Worm (Caenorhabditis elegans) whole organism, L4 larva: ENCODE data around the gene dhs-16.
A peak's percentile ranks its signal among the peaks of the same experiment; 100 is the strongest.

ENCODE experiments used
- D1046.2 ChIP-seq: fragments of 200-800 bp; sonication (Bioruptor generic); IDR thresholded peaks from 2 replicates; pipeline ENCODE4 v1.3.6; 2022; ENCODE audit warnings: missing genetic modification characterization, missing compliant biosample characterization
- T20F7.1 ChIP-seq: fragments of 200-800 bp; sonication (Bioruptor generic); optimal IDR thresholded peaks from 2 replicates; lab custom pipeline; 2018; ENCODE audit warnings: mild to moderate bottlenecking, missing genetic modification characterization, missing compliant biosample characterization
- Y105C5A.15 ChIP-seq: fragments of 200-800 bp; sonication (Bioruptor generic); IDR thresholded peaks from 2 replicates; pipeline ENCODE4 v1.3.6; 2022; ENCODE audit warnings: missing genetic modification characterization, missing compliant biosample characterization
- Y75B8A.6 ChIP-seq: fragments of 200-800 bp; sonication (Bioruptor generic); IDR thresholded peaks from 2 replicates; pipeline ENCODE4 v1.3.6; 2022; ENCODE audit warnings: missing genetic modification reagents, missing genetic modification characterization, missing compliant biosample characterization
- ZK337.2 ChIP-seq: fragments of 200-800 bp; sonication (Bioruptor generic); IDR thresholded peaks from 2 replicates; pipeline ENCODE4 v1.3.6; 2022; ENCODE audit warnings: missing genetic modification reagents, missing genetic modification characterization, missing compliant biosample characterization
- aha-1 ChIP-seq: fragments of 150-350 bp; peaks from one replicate; lab custom pipeline; 2014; ENCODE audit warnings: missing biosample characterization, missing genetic modification characterization
- ceh-28 ChIP-seq: fragments of 150-350 bp; optimal IDR thresholded peaks from 2 replicates; lab custom pipeline; 2014; ENCODE audit warnings: missing biosample characterization, missing genetic modification reagents, missing genetic modification characterization
- ceh-44 ChIP-seq: fragments of 200-800 bp; sonication (Bioruptor generic); IDR thresholded peaks from 2 replicates; pipeline ENCODE4 v1.3.6; 2022; ENCODE audit warnings: missing genetic modification reagents, missing genetic modification characterization, missing compliant biosample characterization
- ces-1 ChIP-seq: fragments of 150-350 bp; sonication (generic microtip); optimal IDR thresholded peaks from 4 replicates; lab custom pipeline; 2014; ENCODE audit warnings: missing biosample characterization, missing genetic modification reagents, missing genetic modification characterization
- cey-2 ChIP-seq: sonication (generic microtip); optimal IDR thresholded peaks from 3 replicates; lab custom pipeline; 2017; ENCODE audit warnings: missing genetic modification characterization, mild to moderate bottlenecking, missing compliant biosample characterization, antibody characterized with exemption, borderline replicate concordance; ENCODE audit not compliant: insufficient read depth
- ctbp-1 ChIP-seq: fragments of 200-800 bp; sonication (Bioruptor generic); IDR thresholded peaks from 2 replicates; pipeline ENCODE4 v1.3.6; 2022; ENCODE audit warnings: missing genetic modification reagents, missing genetic modification characterization, missing compliant biosample characterization
- daf-8 ChIP-seq: fragments of 200-800 bp; sonication (Bioruptor generic); IDR thresholded peaks from 2 replicates; pipeline ENCODE4 v1.3.6; 2022; ENCODE audit warnings: missing genetic modification characterization, missing compliant biosample characterization
- dmd-6 ChIP-seq: fragments of 200-800 bp; sonication (Bioruptor generic); IDR thresholded peaks from 2 replicates; pipeline ENCODE4 v1.3.6; 2022; ENCODE audit warnings: missing genetic modification reagents, missing genetic modification characterization, missing compliant biosample characterization
- dmd-9 ChIP-seq: fragments of 200-800 bp; sonication (Bioruptor generic); IDR thresholded peaks from 2 replicates; pipeline ENCODE4 v1.3.6; 2022; ENCODE audit warnings: missing genetic modification reagents, missing genetic modification characterization, missing compliant biosample characterization
- fkh-10 ChIP-seq: fragments of 150-350 bp; optimal IDR thresholded peaks from 2 replicates; lab custom pipeline; 2014; ENCODE audit warnings: missing biosample characterization, missing genetic modification reagents, missing genetic modification characterization
- hif-1 ChIP-seq, 2 experiments: sonication (generic microtip); optimal IDR thresholded peaks; 2 replicates each; lab custom pipeline; 2016 to 2017; ENCODE audit warnings: missing compliant biosample characterization in 2 of 2, missing genetic modification characterization in 2 of 2, missing genetic modification reagents in 2 of 2, missing genotype in 2 of 2, mild to moderate bottlenecking in 1 of 2
- hlh-11 ChIP-seq: fragments of 200-800 bp; sonication (Bioruptor generic); optimal IDR thresholded peaks from 2 replicates; lab custom pipeline; 2018; ENCODE audit warnings: mild to moderate bottlenecking, missing genetic modification characterization, missing compliant biosample characterization
- hlh-30 ChIP-seq: sonication (generic microtip); optimal IDR thresholded peaks from 2 replicates; lab custom pipeline; 2017; ENCODE audit warnings: antibody characterized with exemption, mild to moderate bottlenecking, missing genetic modification characterization, missing compliant biosample characterization; ENCODE audit not compliant: insufficient read depth
- hmg-1.1 ChIP-seq: fragments of 200-800 bp; sonication (Bioruptor generic); IDR thresholded peaks from 2 replicates; pipeline ENCODE4 v1.3.6; 2022; ENCODE audit warnings: missing genetic modification reagents, missing genetic modification characterization, missing compliant biosample characterization
- lim-7 ChIP-seq: fragments of 200-800 bp; sonication (Bioruptor generic); IDR thresholded peaks from 2 replicates; pipeline ENCODE4 v1.3.6; 2022; ENCODE audit warnings: missing genetic modification characterization, missing compliant biosample characterization
- lin-13 ChIP-seq: fragments of 150-350 bp; optimal IDR thresholded peaks from 2 replicates; lab custom pipeline; 2014; ENCODE audit warnings: missing biosample characterization, missing genetic modification reagents, missing genetic modification characterization
- lin-29 ChIP-seq: fragments of 200-800 bp; sonication (Bioruptor generic); IDR thresholded peaks from 2 replicates; pipeline ENCODE4 v1.3.6; 2022; ENCODE audit warnings: missing genetic modification reagents, missing genetic modification characterization, missing compliant biosample characterization
- lir-3 ChIP-seq: sonication (generic microtip); optimal IDR thresholded peaks from 2 replicates; lab custom pipeline; 2016; ENCODE audit warnings: mild to moderate bottlenecking, missing genetic modification characterization, missing compliant biosample characterization
- lsy-2 ChIP-seq, 2 experiments: fragments of 150-350 bp in 1 of 2; sonication (generic microtip) in 1 of 2; optimal IDR thresholded peaks; 2 replicates each; lab custom pipeline; 2014 to 2017; ENCODE audit warnings: missing biosample characterization in 2 of 2, missing genetic modification characterization in 2 of 2
- madf-9 ChIP-seq: fragments of 200-800 bp; sonication (Bioruptor generic); conservative IDR thresholded peaks from 2 replicates; pipeline ENCODE4 v1.3.6; 2022; ENCODE audit warnings: missing genetic modification reagents, missing genetic modification characterization, missing compliant biosample characterization
- nhr-28 ChIP-seq: fragments of 150-350 bp; optimal IDR thresholded peaks from 2 replicates; lab custom pipeline; 2014; ENCODE audit warnings: missing biosample characterization, missing genetic modification characterization
- nhr-41 ChIP-seq: fragments of 200-800 bp; sonication (Bioruptor generic); IDR thresholded peaks from 2 replicates; pipeline ENCODE4 v1.3.6; 2022; ENCODE audit warnings: missing genetic modification reagents, missing genetic modification characterization, missing compliant biosample characterization
- pqm-1 ChIP-seq: sonication (generic microtip); optimal IDR thresholded peaks from 2 replicates; lab custom pipeline; 2017; ENCODE audit warnings: missing biosample characterization, missing genetic modification characterization
- saeg-2 ChIP-seq: fragments of 200-800 bp; sonication (Bioruptor generic); IDR thresholded peaks from 2 replicates; pipeline ENCODE4 v1.3.6; 2022; ENCODE audit warnings: missing genetic modification reagents, missing genetic modification characterization, missing compliant biosample characterization
- sdz-12 ChIP-seq: fragments of 200-800 bp; sonication (Bioruptor generic); optimal IDR thresholded peaks from 2 replicates; lab custom pipeline; 2018; ENCODE audit warnings: mild to moderate bottlenecking, missing genetic modification characterization, missing compliant biosample characterization
- skn-1 ChIP-seq: fragments of 150-350 bp; optimal IDR thresholded peaks from 2 replicates; lab custom pipeline; 2014; ENCODE audit warnings: missing biosample characterization, missing genetic modification characterization
- snpc-1.2 ChIP-seq: fragments of 200-800 bp; sonication (Bioruptor generic); IDR thresholded peaks from 2 replicates; pipeline ENCODE4 v1.3.6; 2022; ENCODE audit warnings: missing genetic modification reagents, missing genetic modification characterization, missing compliant biosample characterization
- spr-3 ChIP-seq: fragments of 200-800 bp; sonication (Bioruptor generic); optimal IDR thresholded peaks from 2 replicates; lab custom pipeline; 2018; ENCODE audit warnings: mild to moderate bottlenecking, missing genetic modification characterization, missing compliant biosample characterization
- unc-39 ChIP-seq: sonication (generic microtip); optimal IDR thresholded peaks from 2 replicates; lab custom pipeline; 2017; ENCODE audit warnings: missing biosample characterization, missing genetic modification characterization
- unc-62 ChIP-seq, 3 experiments: fragments of 150-350 bp in 1 of 3; sonication (generic microtip); optimal IDR thresholded peaks in 2 of 3; peaks in 1 of 3; 1 replicate in 1 of 3; 2 replicates in 2 of 3; lab custom pipeline; 2014 to 2017; ENCODE audit warnings: missing biosample characterization in 3 of 3, missing genetic modification characterization in 3 of 3, missing genetic modification reagents in 3 of 3, missing genotype in 1 of 3
- zfp-3 ChIP-seq: fragments of 200-800 bp; sonication (Bioruptor generic); conservative IDR thresholded peaks from 2 replicates; pipeline ENCODE4 v1.3.6; 2022; ENCODE audit warnings: missing genetic modification reagents, missing genetic modification characterization, missing compliant biosample characterization
- ztf-7 ChIP-seq: fragments of 150-350 bp; optimal IDR thresholded peaks from 2 replicates; lab custom pipeline; 2014; ENCODE audit warnings: missing biosample characterization, missing genetic modification characterization

dhs-16 gene

DNA sequence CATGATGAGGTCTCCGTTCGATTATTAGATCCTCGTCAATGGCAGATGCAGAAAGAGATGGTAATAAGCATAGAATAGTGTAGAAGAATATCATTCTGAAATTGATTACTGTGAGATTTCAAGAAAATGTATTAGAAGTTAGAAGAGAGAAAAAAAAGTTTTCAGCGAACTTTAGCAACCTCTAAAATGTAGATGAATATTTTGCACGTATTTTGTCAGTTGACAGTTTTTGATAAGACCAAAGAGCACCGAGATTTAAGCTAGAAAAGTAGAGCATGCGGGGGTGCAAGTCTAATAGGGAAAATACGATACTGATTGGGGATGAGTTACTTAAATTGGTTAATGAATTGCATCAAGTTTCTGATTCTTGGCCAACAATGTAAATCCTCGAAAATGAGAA lies 28.8 kb upstream of the dhs-16 start, which contains the start of gene M03F8.6:
M03F8.6 (minus strand) TSS at position 101 of the 400 bp plus-strand sequence.
- TF ChIP-seq ceh-28: no peak
- TF ChIP-seq aha-1 (tag; lab: Kevin White, UChicago): peak; percentile 42

DNA sequence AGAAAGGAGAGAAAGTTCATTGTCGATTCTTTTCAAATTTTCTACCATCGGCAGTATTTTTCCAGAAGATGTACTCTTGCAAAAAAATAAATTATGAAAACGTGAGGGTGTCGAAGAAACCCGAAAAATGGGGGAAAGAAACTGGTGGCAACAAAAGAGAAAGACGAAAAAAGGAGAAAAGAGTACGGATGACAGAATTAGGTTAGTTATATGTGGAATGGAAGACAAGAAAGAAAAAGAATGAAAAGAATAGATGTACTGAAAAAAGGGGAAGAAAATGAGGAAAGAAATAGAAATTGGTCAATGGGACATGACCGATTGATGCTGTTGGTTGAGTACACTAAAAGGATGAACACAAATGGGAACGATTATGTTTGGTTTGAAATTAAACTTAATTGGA lies 27.9 kb upstream of the dhs-16 start:
- TF ChIP-seq D1046.2 (no peak), hlh-11 (tag; lab: Kevin White, UChicago) (no peak), unc-39 (tag; lab: Kevin White, UChicago) (no peak), unc-62 (GFP tag; optimal IDR thresholded peaks at IDR 0.05 in 1 of 2; lab: Kevin White, UChicago) (peak in 1 of 2 experiments; percentile 5), unc-62 (tag; optimal IDR thresholded peaks at IDR 0.05; lab: Kevin White, UChicago) (no peak), pqm-1 (no peak), ces-1 (GFP tag; lab: Kevin White, UChicago) (peak; percentile 36)

DNA sequence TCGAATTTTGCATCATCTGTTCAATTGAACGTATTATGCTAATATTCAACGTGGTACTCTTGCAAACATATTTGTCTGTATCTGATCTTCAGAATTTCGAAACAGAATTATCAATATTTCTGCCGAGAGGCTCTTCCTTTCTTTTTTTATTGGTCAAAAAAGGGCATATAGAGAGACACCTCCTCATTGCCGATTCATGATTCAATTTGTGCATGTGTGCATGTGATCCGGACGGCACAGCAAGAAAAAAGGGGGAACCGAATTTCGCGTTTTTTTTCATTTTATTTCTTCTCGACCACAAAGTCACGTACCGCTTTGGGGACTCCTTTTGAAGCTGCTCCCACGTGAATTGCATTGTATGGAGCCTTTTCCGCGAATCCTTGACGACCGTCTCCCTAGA lies 22.0 kb upstream of the dhs-16 start, which contains the start of gene mcp-1:
mcp-1 (plus strand) TSS at position 292 of the 400 bp plus-strand sequence.
- TF ChIP-seq ctbp-1 (GFP tag; lab: Robert Waterston, UW): peak; percentile 33; the same call in 1 of the 2 replicates
- TF ChIP-seq hif-1 (tag; optimal IDR thresholded peaks at IDR 0.05; lab: Kevin White, UChicago): peak in 1 of 2 experiments; percentile 49
- peak; percentile 67 for TF ChIP-seq ces-1 (GFP tag; lab: Kevin White, UChicago)
- no peak for TF ChIP-seq Y75B8A.6 (GFP tag; lab: Robert Waterston, UW)
- no peak for TF ChIP-seq snpc-1.2
- no peak for TF ChIP-seq skn-1 (tag; lab: Kevin White, UChicago)
- no peak for TF ChIP-seq zfp-3 (GFP tag; lab: Robert Waterston, UW)
- 0 out of 2 replicates have a peak, but pooled peaks have one; percentile 7 for TF ChIP-seq hmg-1.1 (GFP tag; lab: Robert Waterston, UW)
- no peak for TF ChIP-seq T20F7.1
- TF ChIP-seq lsy-2 (tag; optimal IDR thresholded peaks at IDR 0.05; lab: Kevin White, UChicago): no peak
- TF ChIP-seq lir-3 (tag; lab: Kevin White, UChicago): no peak
- TF ChIP-seq cey-2 (tag; lab: Kevin White, UChicago): no peak
- TF ChIP-seq lin-13 (GFP tag; lab: Kevin White, UChicago): no peak
- peak; percentile 81 for TF ChIP-seq fkh-10 (GFP tag; lab: Kevin White, UChicago)
- TF ChIP-seq lin-29: no peak
- TF ChIP-seq lim-7 (GFP tag; lab: Robert Waterston, UW): no peak
- TF ChIP-seq dmd-6 (GFP tag; lab: Robert Waterston, UW): no peak
- no peak for TF ChIP-seq madf-9 (GFP tag; lab: Robert Waterston, UW)
- no peak for TF ChIP-seq sdz-12 (GFP tag; lab: Kevin White, UChicago)
- peak; percentile 44 for TF ChIP-seq hlh-30 (tag; lab: Kevin White, UChicago)
- TF ChIP-seq, all 104 proteins: peak for 6

DNA sequence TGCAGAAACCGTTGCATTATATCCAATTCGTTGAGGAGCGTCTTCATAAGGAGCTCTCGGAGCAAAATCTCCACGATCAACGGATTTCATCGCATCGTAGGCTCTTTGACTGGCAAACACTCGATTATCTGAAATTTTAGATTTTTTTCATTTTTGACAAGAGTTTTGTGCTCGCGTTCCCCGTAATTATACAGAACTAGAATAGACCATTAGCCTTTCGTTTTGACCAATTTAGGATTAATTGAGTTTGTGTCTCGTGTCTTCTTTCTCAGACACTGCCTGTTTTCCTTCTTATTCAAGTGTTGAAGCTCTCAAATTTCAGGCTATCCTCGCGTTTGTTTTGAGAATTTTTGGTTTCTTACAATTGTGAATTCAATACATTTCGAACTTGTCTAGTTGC lies 20.5 kb upstream of the dhs-16 start:
- TF ChIP-seq daf-8: no peak
- TF ChIP-seq spr-3: no peak
- no peak for TF ChIP-seq ceh-44
- TF ChIP-seq saeg-2: no peak
- TF ChIP-seq nhr-41: no peak
- TF ChIP-seq nhr-28 (tag; lab: Kevin White, UChicago): no peak
- no peak for TF ChIP-seq pqm-1
- no peak for TF ChIP-seq Y105C5A.15 (GFP tag; lab: Robert Waterston, UW)
- no peak for TF ChIP-seq dmd-9 (GFP tag; lab: Robert Waterston, UW)
- no peak for TF ChIP-seq ztf-7 (tag; lab: Kevin White, UChicago)
- no peak for TF ChIP-seq lin-13 (GFP tag; lab: Kevin White, UChicago)
- TF ChIP-seq hlh-11 (tag; lab: Kevin White, UChicago): no peak
- no peak for TF ChIP-seq hmg-1.1 (GFP tag; lab: Robert Waterston, UW)
- no peak for TF ChIP-seq ZK337.2 (GFP tag; lab: Robert Waterston, UW)
